Fruit fly (Drosophila melanogaster) whole organism, wandering third instar larva: ENCODE measurements around the gene Gmap.

Experiments
- CG32264 ChIP-seq: fragments of 200-800 bp; sonication (Bioruptor generic); optimal IDR thresholded peaks from 2 replicates; lab custom pipeline; 2016; ENCODE audit warnings: missing biosample characterization, missing genetic modification characterization
- CG9705 ChIP-seq: fragments of 200-800 bp; sonication (Bioruptor generic); optimal IDR thresholded peaks from 2 replicates; lab custom pipeline; 2018; ENCODE audit warnings: missing biosample characterization, mild to moderate bottlenecking, missing genetic modification characterization
- CrebA ChIP-seq: fragments of 200-800 bp; sonication (Bioruptor generic); optimal IDR thresholded peaks from 2 replicates; lab custom pipeline; 2016; ENCODE audit warnings: missing biosample characterization, mild to moderate bottlenecking, missing genetic modification characterization, borderline replicate concordance
- Dfd ChIP-seq: fragments of >200 bp; optimal IDR thresholded peaks from 2 replicates; lab custom pipeline; 2017; ENCODE audit warnings: missing biosample characterization, missing genetic modification characterization
- Dif ChIP-seq: fragments of 200-275, 200-300 bp; sonication (Bioruptor generic); optimal IDR thresholded peaks from 2 replicates; lab custom pipeline; 2018; ENCODE audit warnings: missing biosample characterization, missing genetic modification characterization; ENCODE audit not compliant: partially characterized antibody
- GATAd ChIP-seq: sonication (Bioruptor generic); optimal IDR thresholded peaks from 2 replicates; lab custom pipeline; 2016; ENCODE audit warnings: missing biosample characterization, missing genetic modification characterization
- HLH106 ChIP-seq: fragments of 200-800 bp; optimal IDR thresholded peaks from 3 replicates; lab custom pipeline; 2019; ENCODE audit warnings: missing biosample characterization, mild to moderate bottlenecking, missing genetic modification characterization, moderate library complexity
- Hnf4 ChIP-seq: fragments of 200-800 bp; sonication (Bioruptor generic); optimal IDR thresholded peaks from 2 replicates; lab custom pipeline; 2016; ENCODE audit warnings: missing biosample characterization, mild to moderate bottlenecking, missing genetic modification characterization
- Hr78 ChIP-seq: fragments of >200 bp; optimal IDR thresholded peaks from 2 replicates; lab custom pipeline; 2017; ENCODE audit warnings: missing biosample characterization, missing genetic modification characterization
- Hr83 ChIP-seq: fragments of 200-300 bp; sonication (Bioruptor generic); optimal IDR thresholded peaks from 2 replicates; lab custom pipeline; 2016; ENCODE audit warnings: missing biosample characterization, mild to moderate bottlenecking, missing genetic modification characterization, moderate library complexity; ENCODE audit not compliant: poor library complexity, severe bottlenecking
- Jra ChIP-seq: sonication (Bioruptor generic); optimal IDR thresholded peaks from 2 replicates; lab custom pipeline; 2016; ENCODE audit warnings: missing biosample characterization, missing genetic modification characterization
- Mio ChIP-seq: sonication (Bioruptor generic); optimal IDR thresholded peaks from 2 replicates; lab custom pipeline; 2016; ENCODE audit warnings: missing biosample characterization, missing genetic modification characterization
- Myc ChIP-seq: fragments of >200 bp; optimal IDR thresholded peaks from 2 replicates; lab custom pipeline; 2017
- N ChIP-seq: fragments of >200 bp; optimal IDR thresholded peaks from 2 replicates; lab custom pipeline; 2018; ENCODE audit warnings: missing biosample characterization, missing external identifiers, missing genetic modification characterization
- OdsH ChIP-seq: fragments of 200-800 bp; sonication (Bioruptor generic); optimal IDR thresholded peaks from 2 replicates; lab custom pipeline; 2016; ENCODE audit warnings: missing biosample characterization, mild to moderate bottlenecking, missing genetic modification characterization
- Rel ChIP-seq, 2 experiments: fragments of 200-800 bp; sonication (Bioruptor generic) in 1 of 2; optimal IDR thresholded peaks; 2 replicates in 1 of 2; 3 replicates in 1 of 2; lab custom pipeline; 2016 to 2019; ENCODE audit warnings: mild to moderate bottlenecking in 2 of 2, missing biosample characterization in 2 of 2, missing genetic modification characterization in 2 of 2, moderate library complexity in 1 of 2
- Sp1 ChIP-seq: fragments of 200-800 bp; sonication (Bioruptor generic); optimal IDR thresholded peaks from 3 replicates; lab custom pipeline; 2019; ENCODE audit warnings: missing biosample characterization, mild to moderate bottlenecking, missing genetic modification characterization, moderate library complexity
- Vsx2 ChIP-seq: fragments of 200-300, 225-300 bp; sonication (Bioruptor generic); optimal IDR thresholded peaks from 2 replicates; lab custom pipeline; 2018; ENCODE audit warnings: missing biosample characterization, missing genetic modification characterization; ENCODE audit not compliant: partially characterized antibody
- br ChIP-seq: fragments of 200-800 bp; sonication (Bioruptor generic); optimal IDR thresholded peaks from 2 replicates; lab custom pipeline; 2016; ENCODE audit warnings: missing biosample characterization, missing genetic modification characterization
- brk ChIP-seq: fragments of 200-800 bp; sonication (Bioruptor generic); optimal IDR thresholded peaks from 2 replicates; lab custom pipeline; 2016; ENCODE audit warnings: missing biosample characterization, mild to moderate bottlenecking, missing genetic modification characterization
- dl ChIP-seq, 2 experiments: fragments of 175-275, 200-275 bp in 1 of 2; fragments of 200-275 bp in 1 of 2; sonication (Bioruptor generic); optimal IDR thresholded peaks; lab custom pipeline; 2018; ENCODE audit warnings: mild to moderate bottlenecking in 2 of 2, missing biosample characterization in 2 of 2, missing genetic modification characterization in 2 of 2, moderate library complexity in 2 of 2; ENCODE audit not compliant: partially characterized antibody in 2 of 2, insufficient read depth in 1 of 2
- dmrt93B ChIP-seq: fragments of 200-800 bp; sonication (Bioruptor generic); optimal IDR thresholded peaks from 2 replicates; lab custom pipeline; 2018; ENCODE audit warnings: missing biosample characterization, mild to moderate bottlenecking, missing genetic modification characterization
- dsf ChIP-seq: sonication (Bioruptor generic); optimal IDR thresholded peaks from 2 replicates; lab custom pipeline; 2016; ENCODE audit warnings: missing biosample characterization, missing genetic modification characterization, borderline replicate concordance
- ey ChIP-seq: fragments of 200-800 bp; sonication (Bioruptor generic); optimal IDR thresholded peaks from 2 replicates; lab custom pipeline; 2016; ENCODE audit warnings: missing biosample characterization, missing genetic modification characterization
- foxo ChIP-seq, 2 experiments: fragments of 200-800 bp; sonication (Bioruptor generic); optimal IDR thresholded peaks; 2 replicates in 1 of 2; 3 replicates in 1 of 2; lab custom pipeline; 2016 to 2017; ENCODE audit warnings: missing biosample characterization in 2 of 2, missing genetic modification characterization in 2 of 2
- fru ChIP-seq: fragments of 200-800 bp; sonication (Bioruptor generic); optimal IDR thresholded peaks from 3 replicates; lab custom pipeline; 2016; ENCODE audit warnings: missing biosample characterization, mild to moderate bottlenecking, missing genetic modification characterization
- h ChIP-seq: fragments of 200-800 bp; sonication (Bioruptor generic); optimal IDR thresholded peaks from 3 replicates; lab custom pipeline; 2016; ENCODE audit warnings: missing biosample characterization, mild to moderate bottlenecking, missing genetic modification characterization
- jim ChIP-seq: fragments of 175-275, 200-325 bp; sonication (Bioruptor generic); optimal IDR thresholded peaks from 2 replicates; lab custom pipeline; 2016; ENCODE audit warnings: missing biosample characterization, mild to moderate bottlenecking, missing genetic modification characterization
- lola ChIP-seq: fragments of >200 bp; optimal IDR thresholded peaks from 2 replicates; lab custom pipeline; 2017; ENCODE audit warnings: missing biosample characterization, missing genetic modification characterization
- pan ChIP-seq: fragments of >200 bp; optimal IDR thresholded peaks from 2 replicates; lab custom pipeline; 2017
- psq ChIP-seq: fragments of 200-800 bp; sonication (Bioruptor generic); optimal IDR thresholded peaks from 3 replicates; lab custom pipeline; 2017; ENCODE audit warnings: missing biosample characterization, mild to moderate bottlenecking, missing genetic modification characterization, moderate library complexity
- rgr ChIP-seq: fragments of 200-800 bp; sonication (Bioruptor generic); optimal IDR thresholded peaks from 3 replicates; lab custom pipeline; 2016; ENCODE audit warnings: missing biosample characterization, mild to moderate bottlenecking, missing genetic modification characterization
- sage ChIP-seq: fragments of 200-800 bp; sonication (Bioruptor generic); optimal IDR thresholded peaks from 2 replicates; lab custom pipeline; 2016; ENCODE audit warnings: missing biosample characterization, mild to moderate bottlenecking, missing genetic modification characterization
- sv ChIP-seq: fragments of 200-800 bp; sonication (Bioruptor generic); optimal IDR thresholded peaks from 3 replicates; lab custom pipeline; 2016; ENCODE audit warnings: missing biosample characterization, missing genetic modification characterization
- tai ChIP-seq: sonication (Bioruptor generic); optimal IDR thresholded peaks from 2 replicates; lab custom pipeline; 2016; ENCODE audit warnings: missing biosample characterization, missing genetic modification characterization
- usp ChIP-seq: fragments of >200 bp; optimal IDR thresholded peaks from 2 replicates; lab custom pipeline; 2017; ENCODE audit warnings: missing biosample characterization, missing genetic modification characterization
- woc ChIP-seq: sonication (Bioruptor generic); optimal IDR thresholded peaks from 2 replicates; lab custom pipeline; 2016; ENCODE audit warnings: missing biosample characterization, mild to moderate bottlenecking, missing genetic modification characterization

Gmap gene

DNA sequence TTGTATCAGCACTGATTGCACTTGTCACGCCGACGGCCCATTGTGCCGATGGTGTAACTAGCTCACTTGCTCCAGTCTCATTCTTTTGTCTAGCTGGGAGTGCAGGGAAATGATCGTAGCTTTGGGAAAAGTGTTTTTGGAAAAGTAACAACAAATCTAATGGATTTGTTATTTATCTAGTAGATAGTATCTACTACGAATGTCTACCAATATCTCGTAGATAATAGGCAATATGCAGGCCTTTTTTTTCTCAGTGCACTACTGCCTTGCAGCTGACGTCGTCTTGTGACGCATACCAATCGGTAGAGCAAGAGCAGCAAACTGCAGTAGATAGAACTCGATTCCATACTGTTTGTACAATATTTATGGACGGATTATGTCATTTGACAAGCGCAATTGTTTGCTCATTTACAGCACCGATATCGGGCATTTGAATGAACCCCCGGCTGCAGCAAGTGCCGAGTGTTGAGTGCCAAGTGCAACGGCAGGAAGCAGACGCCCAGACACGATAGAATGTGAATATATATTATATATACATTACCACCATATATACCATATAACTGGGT, 56.8 kb downstream of the Gmap start:
- no peak for TF ChIP-seq Jra (GFP tag; lab: Kevin White, UChicago)

DNA sequence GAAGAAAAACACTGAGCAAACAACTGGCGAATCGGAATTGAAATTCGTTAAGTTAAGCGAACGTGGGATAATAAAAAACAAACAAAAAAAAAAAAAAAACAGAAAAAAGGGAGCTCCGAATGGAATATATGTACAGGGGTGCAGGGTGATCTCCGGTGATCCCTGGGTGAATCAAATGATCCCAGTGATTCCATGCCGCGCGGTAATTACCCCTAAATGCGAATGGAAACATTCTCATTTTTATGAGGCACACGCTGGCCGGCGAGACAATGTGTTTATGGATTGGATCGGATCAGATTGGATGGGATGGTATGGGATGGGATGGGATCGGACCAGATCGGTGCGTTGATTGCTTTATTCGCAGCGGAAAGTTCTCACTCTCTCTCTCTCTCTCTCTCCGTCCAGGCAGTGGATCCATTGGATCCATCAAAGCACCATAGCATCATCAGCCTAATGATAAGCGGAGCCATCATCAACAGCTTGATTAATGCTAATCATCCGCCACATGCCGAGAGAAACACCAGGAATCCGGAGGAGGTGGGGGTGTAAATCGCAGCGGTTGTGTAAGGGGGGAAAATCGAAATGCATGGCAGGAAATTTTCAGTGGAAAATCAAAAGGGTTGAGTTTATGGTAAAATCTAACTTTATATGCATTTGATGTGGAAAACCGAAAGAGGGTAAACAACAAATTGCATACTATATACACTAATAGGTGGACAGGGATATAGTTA, 58.9 kb downstream of the Gmap start:
- TF ChIP-seq tai (no peak), brk (GFP tag; lab: Kevin White, UChicago) (no peak), br (GFP tag; lab: Kevin White, UChicago) (no peak), woc (GFP tag; lab: Kevin White, UChicago) (no peak), Hr78 (GFP tag; lab: Kevin White, UChicago) (no peak), Rel (GFP tag; optimal IDR thresholded peaks at IDR 0.05; lab: Kevin White, UChicago) (no peak), Rel (tag; optimal IDR thresholded peaks at IDR 0.05; lab: Kevin White, UChicago) (peak; percentile 76), Myc (lab: Kevin White, UChicago) (no peak), dsf (GFP tag; lab: Kevin White, UChicago) (no peak), sv (GFP tag; lab: Kevin White, UChicago) (no peak), Jra (GFP tag; lab: Kevin White, UChicago) (no peak), GATAd (GFP tag; lab: Kevin White, UChicago) (no peak), Sp1 (GFP tag; lab: Kevin White, UChicago) (no peak), ey (GFP tag; lab: Kevin White, UChicago) (no peak), Dif (GFP tag; lab: Kevin White, UChicago) (no peak), psq (peak; percentile 1)

DNA sequence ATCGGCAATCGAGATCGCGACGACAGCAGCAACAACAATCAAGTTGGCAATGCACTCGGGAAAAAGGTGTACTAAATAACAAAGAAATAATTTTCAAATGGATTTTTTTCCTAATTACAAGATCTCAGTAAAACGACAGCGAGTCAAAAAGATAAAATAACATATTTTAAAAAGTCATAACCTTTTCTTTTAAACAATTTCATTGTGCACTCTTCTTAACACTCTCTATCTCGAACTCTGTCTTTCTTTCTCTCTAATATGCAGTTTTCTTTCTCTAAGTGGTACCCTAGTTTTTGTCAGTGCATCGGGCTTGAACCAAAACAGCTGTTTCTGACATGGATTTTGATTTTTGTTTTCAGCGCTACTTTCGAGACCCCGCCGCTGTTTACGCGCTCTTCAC, 62.3 kb downstream of the Gmap start:
- TF ChIP-seq h (GFP tag; lab: Kevin White, UChicago) = peak; percentile 70
- TF ChIP-seq usp = no peak
- TF ChIP-seq Jra (GFP tag; lab: Kevin White, UChicago) = no peak
- TF ChIP-seq pan (lab: Kevin White, UChicago) = no peak
- TF ChIP-seq GATAd (GFP tag; lab: Kevin White, UChicago) = no peak
- peak; percentile 73 for TF ChIP-seq HLH106 (tag; lab: Kevin White, UChicago)
- no peak for TF ChIP-seq jim (GFP tag; lab: Kevin White, UChicago)
- TF ChIP-seq OdsH = peak; percentile 28
- TF ChIP-seq Dif (GFP tag; lab: Kevin White, UChicago) = no peak
- no peak for TF ChIP-seq Dfd (GFP tag; lab: Kevin White, UChicago)
- no peak for TF ChIP-seq Rel (GFP tag; optimal IDR thresholded peaks at IDR 0.05; lab: Kevin White, UChicago)
- peak; percentile 16 for TF ChIP-seq Rel (tag; optimal IDR thresholded peaks at IDR 0.05; lab: Kevin White, UChicago)
- TF ChIP-seq dmrt93B = peak; percentile 38
- TF ChIP-seq rgr (GFP tag; lab: Kevin White, UChicago) = peak; percentile 62
- TF ChIP-seq Hnf4 (GFP tag; lab: Kevin White, UChicago) = peak; percentile 23
- no peak for TF ChIP-seq N
- peak in 1 of 2 experiments; percentile 50 for TF ChIP-seq foxo (GFP tag; optimal IDR thresholded peaks at IDR 0.05; lab: Kevin White, UChicago)
- TF ChIP-seq Sp1 (GFP tag; lab: Kevin White, UChicago) = peak; percentile 66
- TF ChIP-seq br (GFP tag; lab: Kevin White, UChicago) = peak; percentile 29
- TF ChIP-seq CrebA (GFP tag; lab: Kevin White, UChicago) = no peak
- TF ChIP-seq CG9705 = no peak
- TF ChIP-seq sage (GFP tag; lab: Kevin White, UChicago) = no peak
- no peak for TF ChIP-seq dsf (GFP tag; lab: Kevin White, UChicago)
- no peak for TF ChIP-seq Vsx2 (GFP tag; lab: Kevin White, UChicago)
- TF ChIP-seq ey (GFP tag; lab: Kevin White, UChicago) = peak; percentile 53
- TF ChIP-seq psq = peak; percentile 44
- TF ChIP-seq tai = no peak
- no peak for TF ChIP-seq woc (GFP tag; lab: Kevin White, UChicago)
- TF ChIP-seq fru (GFP tag; lab: Kevin White, UChicago) = peak; percentile 61
- no peak for TF ChIP-seq Hr78 (GFP tag; lab: Kevin White, UChicago)
- no peak for TF ChIP-seq CG32264
- no peak for TF ChIP-seq Hr83
- no peak for TF ChIP-seq Mio (GFP tag; lab: Kevin White, UChicago)
- TF ChIP-seq brk (GFP tag; lab: Kevin White, UChicago) = no peak
- TF ChIP-seq sv (GFP tag; lab: Kevin White, UChicago) = peak; percentile 70
- no peak for TF ChIP-seq lola (GFP tag; lab: Kevin White, UChicago)
- no peak for TF ChIP-seq dl (GFP tag; optimal IDR thresholded peaks at IDR 0.05; lab: Kevin White, UChicago; ENCODE audit: insufficient read depth in 1 of 2, partially characterized antibody in 2 of 2)
- no peak for TF ChIP-seq Myc (lab: Kevin White, UChicago)
